Fruit fly (Drosophila melanogaster) whole organism, embryonic: Measurements from ENCODE around the gene Cp190.

Experiments
- Bdp1 ChIP-seq: fragments of 200-800 bp; sonication (Bioruptor generic); optimal IDR thresholded peaks from 3 replicates; lab custom pipeline; 2016; ENCODE audit warnings: missing biosample characterization, missing genetic modification characterization
- CG10274 ChIP-seq: fragments of 200-800 bp; sonication (Bioruptor generic); optimal IDR thresholded peaks from 3 replicates; lab custom pipeline; 2017; ENCODE audit warnings: missing biosample characterization, mild to moderate bottlenecking, missing genetic modification characterization
- CG10462 ChIP-seq: fragments of 200-800 bp; sonication (Bioruptor generic); optimal IDR thresholded peaks from 2 replicates; lab custom pipeline; 2016; ENCODE audit warnings: missing biosample characterization, missing genetic modification characterization
- CG12219 ChIP-seq: fragments of 200-800 bp; sonication (Bioruptor generic); optimal IDR thresholded peaks from 3 replicates; lab custom pipeline; 2018; ENCODE audit warnings: missing biosample characterization, mild to moderate bottlenecking, missing genetic modification characterization
- CG12659 ChIP-seq: fragments of 200-800 bp; sonication (Bioruptor generic); optimal IDR thresholded peaks from 3 replicates; lab custom pipeline; 2017; ENCODE audit warnings: mild to moderate bottlenecking, missing biosample characterization, missing genetic modification reagents, missing genetic modification characterization
- CG15011 ChIP-seq: fragments of 200-800 bp; sonication (Bioruptor generic); optimal IDR thresholded peaks from 3 replicates; lab custom pipeline; 2018; ENCODE audit warnings: missing biosample characterization, mild to moderate bottlenecking, missing genetic modification characterization
- CG15269 ChIP-seq: fragments of 200-800 bp; sonication (Bioruptor generic); optimal IDR thresholded peaks from 2 replicates; lab custom pipeline; 2018; ENCODE audit warnings: missing biosample characterization, mild to moderate bottlenecking, missing genetic modification characterization, moderate library complexity
- CG1602 ChIP-seq: fragments of 200-800 bp; sonication (Bioruptor generic); optimal IDR thresholded peaks from 3 replicates; lab custom pipeline; 2016; ENCODE audit warnings: missing biosample characterization, missing genetic modification characterization
- CG17568 ChIP-seq: fragments of 200-800 bp; sonication (Bioruptor generic); optimal IDR thresholded peaks from 2 replicates; lab custom pipeline; 2018; ENCODE audit warnings: missing biosample characterization, mild to moderate bottlenecking, missing genetic modification characterization, moderate library complexity
- CG17612 ChIP-seq: fragments of 200-800 bp; sonication (Bioruptor generic); IDR thresholded peaks from 2 replicates; pipeline ENCODE4 v1.3.6; 2022; ENCODE audit warnings: missing biosample characterization, missing genetic modification characterization
- CG17829 ChIP-seq: fragments of 200-800 bp; optimal IDR thresholded peaks from 2 replicates; lab custom pipeline; 2019; ENCODE audit warnings: missing biosample characterization, mild to moderate bottlenecking, missing genetic modification characterization, moderate library complexity
- CG1832 ChIP-seq: fragments of 200-800 bp; sonication (Bioruptor generic); optimal IDR thresholded peaks from 2 replicates; lab custom pipeline; 2017; ENCODE audit warnings: missing biosample characterization, mild to moderate bottlenecking, missing genetic modification characterization, inconsistent platforms
- CG18764 ChIP-seq: fragments of 200-800 bp; sonication (Bioruptor generic); optimal IDR thresholded peaks from 3 replicates; lab custom pipeline; 2016; ENCODE audit warnings: missing biosample characterization, missing genetic modification characterization
- CG4424 ChIP-seq: fragments of 200-800 bp; sonication (Bioruptor generic); optimal IDR thresholded peaks from 3 replicates; lab custom pipeline; 2016; ENCODE audit warnings: missing biosample characterization, missing genetic modification characterization
- CG6683 ChIP-seq: fragments of 200-800 bp; sonication (Bioruptor generic); optimal IDR thresholded peaks from 2 replicates; lab custom pipeline; 2017; ENCODE audit warnings: missing biosample characterization, mild to moderate bottlenecking, missing genetic modification characterization, missing genetic modification reagents
- CG7745 ChIP-seq: fragments of 200-800 bp; sonication (Bioruptor generic); optimal IDR thresholded peaks from 2 replicates; lab custom pipeline; 2018; ENCODE audit warnings: missing biosample characterization, mild to moderate bottlenecking, missing genetic modification characterization, moderate library complexity
- CG9437 ChIP-seq: fragments of 200-800 bp; sonication (Bioruptor generic); optimal IDR thresholded peaks from 2 replicates; lab custom pipeline; 2018; ENCODE audit warnings: missing biosample characterization, mild to moderate bottlenecking, missing genetic modification characterization
- D19B ChIP-seq: fragments of 200-800 bp; sonication (Bioruptor generic); optimal IDR thresholded peaks from 2 replicates; lab custom pipeline; 2017; ENCODE audit warnings: missing biosample characterization, mild to moderate bottlenecking, missing genetic modification characterization
- Dip3 ChIP-seq: fragments of 200-800 bp; sonication (Bioruptor generic); optimal IDR thresholded peaks from 3 replicates; lab custom pipeline; 2016; ENCODE audit warnings: missing biosample characterization, missing genetic modification characterization
- E2f1 ChIP-seq: fragments of 200-800 bp; sonication (Bioruptor generic); IDR thresholded peaks from 2 replicates; pipeline ENCODE4 v1.3.6; 2022; ENCODE audit warnings: missing biosample characterization, missing genetic modification characterization
- Elba2 ChIP-seq: fragments of 200-800 bp; sonication (Bioruptor generic); optimal IDR thresholded peaks from 3 replicates; lab custom pipeline; 2016; ENCODE audit warnings: missing biosample characterization, missing genetic modification characterization
- HLH3B ChIP-seq: fragments of 200-800 bp; sonication (Bioruptor generic); IDR thresholded peaks from 2 replicates; pipeline ENCODE4 v1.3.6; 2022; ENCODE audit warnings: missing biosample characterization, missing genetic modification characterization
- NK7.1 ChIP-seq: fragments of 200-800 bp; sonication (Bioruptor generic); optimal IDR thresholded peaks from 3 replicates; lab custom pipeline; 2016; ENCODE audit warnings: missing biosample characterization, missing genetic modification characterization
- Nf-YB ChIP-seq: fragments of 200-800 bp; sonication (Bioruptor generic); optimal IDR thresholded peaks from 3 replicates; lab custom pipeline; 2019; ENCODE audit warnings: missing biosample characterization, mild to moderate bottlenecking, missing genetic modification characterization, moderate library complexity
- Ptx1 ChIP-seq: fragments of 200-800 bp; sonication (Bioruptor generic); IDR thresholded peaks from 2 replicates; pipeline ENCODE4 v1.3.6; 2022; ENCODE audit warnings: missing biosample characterization, missing genetic modification characterization
- Rfx ChIP-seq: fragments of 200-800 bp; sonication (Bioruptor generic); IDR thresholded peaks from 2 replicates; pipeline ENCODE4 v1.3.6; 2022; ENCODE audit warnings: missing biosample characterization, missing genetic modification characterization
- Spps ChIP-seq: fragments of 200-800 bp; sonication (Bioruptor generic); optimal IDR thresholded peaks from 2 replicates; lab custom pipeline; 2018; ENCODE audit warnings: missing biosample characterization, mild to moderate bottlenecking, missing genetic modification characterization
- Usf ChIP-seq: fragments of 200-800 bp; sonication (Bioruptor generic); optimal IDR thresholded peaks from 2 replicates; lab custom pipeline; 2017; ENCODE audit warnings: missing genotype, missing biosample characterization, missing genetic modification characterization
- ac ChIP-seq: fragments of 200-800 bp; sonication (Bioruptor generic); optimal IDR thresholded peaks from 3 replicates; lab custom pipeline; 2017; ENCODE audit warnings: missing biosample characterization, mild to moderate bottlenecking, missing genetic modification characterization
- al ChIP-seq: fragments of 200-800 bp; sonication (Bioruptor generic); IDR thresholded peaks from 2 replicates; pipeline ENCODE4 v1.3.6; 2022; ENCODE audit warnings: missing biosample characterization, missing genetic modification characterization
- ara ChIP-seq: fragments of 200-800 bp; sonication (Bioruptor generic); IDR thresholded peaks from 2 replicates; pipeline ENCODE4 v1.3.6; 2022; ENCODE audit warnings: missing biosample characterization, missing genetic modification characterization
- bsh ChIP-seq, 2 experiments: fragments of 200-800 bp; sonication (Bioruptor generic); optimal IDR thresholded peaks; 2 replicates each; lab custom pipeline; 2017 to 2018; ENCODE audit warnings: mild to moderate bottlenecking in 2 of 2, missing biosample characterization in 2 of 2, missing genetic modification characterization in 2 of 2, moderate library complexity in 1 of 2
- ci ChIP-seq: fragments of 200-800 bp; sonication (Bioruptor generic); IDR thresholded peaks from 3 replicates; pipeline ENCODE4 v1.3.6; 2022; ENCODE audit warnings: missing biosample characterization, missing genetic modification characterization
- en ChIP-seq: fragments of 200-800 bp; sonication (Bioruptor generic); optimal IDR thresholded peaks from 2 replicates; lab custom pipeline; 2016; ENCODE audit warnings: missing biosample characterization, missing genetic modification characterization
- eve ChIP-seq, 2 experiments: fragments of >200 bp; optimal IDR thresholded peaks; 2 replicates each; lab custom pipeline; 2017; ENCODE audit warnings: missing biosample characterization in 2 of 2, missing genetic modification characterization in 2 of 2
- fd96Cb ChIP-seq: fragments of 200-800 bp; sonication (Bioruptor generic); optimal IDR thresholded peaks from 2 replicates; lab custom pipeline; 2018; ENCODE audit warnings: missing biosample characterization, mild to moderate bottlenecking, missing genetic modification characterization, moderate library complexity
- gem ChIP-seq: fragments of 200-800 bp; sonication (Bioruptor generic); optimal IDR thresholded peaks from 2 replicates; lab custom pipeline; 2019; ENCODE audit warnings: missing biosample characterization, mild to moderate bottlenecking, missing genetic modification characterization, moderate library complexity
- gfzf ChIP-seq: fragments of 200-800 bp; sonication (Bioruptor generic); optimal IDR thresholded peaks from 2 replicates; lab custom pipeline; 2016; ENCODE audit warnings: missing biosample characterization, mild to moderate bottlenecking, missing genetic modification characterization, moderate library complexity
- maf-S ChIP-seq: fragments of 200-800 bp; sonication (Bioruptor generic); optimal IDR thresholded peaks from 2 replicates; lab custom pipeline; 2016; ENCODE audit warnings: missing biosample characterization, missing genetic modification characterization
- mld ChIP-seq: fragments of 200-800 bp; sonication (Bioruptor generic); IDR thresholded peaks from 3 replicates; pipeline ENCODE4 v1.3.6; 2022; ENCODE audit warnings: missing biosample characterization, missing genetic modification characterization; ENCODE audit not compliant: partially characterized antibody
- nau ChIP-seq: fragments of 200-800 bp; sonication (Bioruptor generic); optimal IDR thresholded peaks from 3 replicates; lab custom pipeline; 2017; ENCODE audit warnings: missing biosample characterization, mild to moderate bottlenecking, missing genetic modification characterization, missing genetic modification reagents
- nerfin-1 ChIP-seq: fragments of 200-800 bp; sonication (Bioruptor generic); optimal IDR thresholded peaks from 3 replicates; lab custom pipeline; 2019; ENCODE audit warnings: missing biosample characterization, mild to moderate bottlenecking, missing genetic modification characterization, moderate library complexity
- otp ChIP-seq: fragments of 200-800 bp; sonication (Bioruptor generic); IDR thresholded peaks from 3 replicates; pipeline ENCODE4, ENCODE4 v1.3.6; 2022; ENCODE audit warnings: missing biosample characterization, missing genetic modification characterization
- pfk ChIP-seq: fragments of 200-800 bp; sonication (Bioruptor generic); optimal IDR thresholded peaks from 2 replicates; lab custom pipeline; 2018; ENCODE audit warnings: missing biosample characterization, mild to moderate bottlenecking, missing genetic modification characterization, moderate library complexity
- psq ChIP-seq: fragments of 200-800 bp; sonication (Bioruptor generic); optimal IDR thresholded peaks from 2 replicates; lab custom pipeline; 2017; ENCODE audit warnings: missing biosample characterization, missing genetic modification characterization
- slp2 ChIP-seq: fragments of 200-800 bp; sonication (Bioruptor generic); optimal IDR thresholded peaks from 2 replicates; lab custom pipeline; 2016; ENCODE audit warnings: missing biosample characterization, missing genetic modification characterization
- tna ChIP-seq: fragments of 200-800 bp; sonication (Bioruptor generic); IDR thresholded peaks from 2 replicates; pipeline ENCODE4 v1.3.6; 2022; ENCODE audit warnings: missing biosample characterization, missing genetic modification characterization; ENCODE audit not compliant: partially characterized antibody
- ttk ChIP-seq: fragments of 200-800 bp; sonication (Bioruptor generic); IDR thresholded peaks from 2 replicates; pipeline ENCODE4 v2.1.2; 2022; ENCODE audit warnings: missing biosample characterization, missing genetic modification characterization
- twi ChIP-seq: fragments of 200-800 bp; optimal IDR thresholded peaks from 2 replicates; lab custom pipeline; 2019; ENCODE audit warnings: missing biosample characterization, mild to moderate bottlenecking, missing genetic modification characterization, moderate library complexity

Cp190 gene

DNA sequence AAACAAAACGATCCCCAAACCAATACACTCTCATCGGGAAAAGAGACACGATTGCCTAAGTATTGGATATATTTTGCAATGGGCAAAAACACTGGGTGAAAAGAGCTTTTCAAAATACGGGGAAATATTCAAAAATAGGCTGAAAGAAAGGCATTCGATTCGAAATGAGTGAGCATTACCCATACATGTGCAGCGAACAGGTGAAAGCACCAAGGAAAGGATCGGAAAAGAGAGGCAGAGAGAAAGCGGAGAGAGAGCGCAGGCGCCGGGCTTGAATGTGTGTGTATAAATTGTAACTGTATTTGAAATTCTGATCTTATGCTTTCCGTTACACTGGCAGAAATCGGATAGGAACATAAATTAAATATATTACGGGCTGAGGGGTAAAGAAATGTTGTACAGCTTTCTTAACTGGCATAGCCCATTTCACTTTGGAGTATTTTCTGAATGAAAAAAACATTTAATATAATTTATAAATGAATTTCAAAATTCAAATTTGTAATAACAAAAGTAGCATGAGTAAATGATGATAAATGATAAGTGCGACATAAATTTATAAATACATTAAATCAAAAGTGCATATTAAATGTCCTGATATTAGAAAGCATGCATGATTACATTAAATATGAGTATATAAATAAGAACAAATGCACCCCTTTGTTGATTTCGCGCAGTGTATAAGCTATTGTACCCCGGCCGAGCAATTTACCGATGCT is 5.7 kb upstream of the Cp190 start (continued):
- TF ChIP-seq slp2 (GFP tag; lab: Kevin White, UChicago), result peak; percentile 3
- TF ChIP-seq Rfx (GFP tag; lab: Robert Waterston, UW), result peak; percentile 47; the same call in 1 of the 2 replicates
- peak; percentile 12 for TF ChIP-seq CG15011
- TF ChIP-seq CG17568 (GFP tag; lab: Kevin White, UChicago), result no peak
- TF ChIP-seq Bdp1 (GFP tag; lab: Kevin White, UChicago), result peak; percentile 6
- TF ChIP-seq gfzf (GFP tag; lab: Kevin White, UChicago), result no peak
- TF ChIP-seq D19B (GFP tag; lab: Kevin White, UChicago), result peak; percentile 8
- TF ChIP-seq en (GFP tag; lab: Kevin White, UChicago), result no peak
- TF ChIP-seq mld, result no peak
- no peak for TF ChIP-seq CG7745 (tag; lab: Kevin White, UChicago)
- TF ChIP-seq maf-S (GFP tag; lab: Kevin White, UChicago), result no peak
- no peak for TF ChIP-seq psq (GFP tag; lab: Kevin White, UChicago)
- peak; percentile 88 for TF ChIP-seq gem (tag; lab: Kevin White, UChicago)
- TF ChIP-seq CG17829 (tag; lab: Kevin White, UChicago), result peak; percentile 76
- TF ChIP-seq twi (tag; lab: Kevin White, UChicago), result peak; percentile 69
- TF ChIP-seq ttk (GFP tag; lab: Robert Waterston, UW), result peak; percentile 63
- peak; percentile 69 for TF ChIP-seq CG15269 (tag; lab: Kevin White, UChicago)
- TF ChIP-seq Dip3 (GFP tag; lab: Kevin White, UChicago), result peak; percentile 11
- TF ChIP-seq NK7.1, result no peak
- peak; percentile 49 for TF ChIP-seq Nf-YB (GFP tag; lab: Kevin White, UChicago)
- peak; percentile 79 for TF ChIP-seq CG4424 (GFP tag; lab: Kevin White, UChicago)
- TF ChIP-seq CG12219 (GFP tag; lab: Kevin White, UChicago), result peak; percentile 20
- TF ChIP-seq CG6683, result no peak
- peak; percentile 78 for TF ChIP-seq fd96Cb (tag; lab: Kevin White, UChicago)
- TF ChIP-seq nau, result peak; percentile 15
- peak; percentile 43 for TF ChIP-seq CG10462 (GFP tag; lab: Kevin White, UChicago)
- no peak for TF ChIP-seq eve (GFP tag; optimal IDR thresholded peaks at IDR 0.05; lab: Kevin White, UChicago)
- no peak for TF ChIP-seq CG10274
- TF ChIP-seq pfk, result no peak
- no peak for TF ChIP-seq otp (GFP tag; lab: Robert Waterston, UW)
- TF ChIP-seq ci, result 0 out of 3 replicates have a peak, but pooled peaks have one; percentile 33
- TF ChIP-seq tna, result no peak
- peak; percentile 32; the same call in 1 of the 2 replicates for TF ChIP-seq E2f1 (GFP tag; lab: Robert Waterston, UW)
- TF ChIP-seq CG17612 (GFP tag; lab: Robert Waterston, UW), result no peak
- peak; percentile 55 for TF ChIP-seq CG18764 (GFP tag; lab: Kevin White, UChicago)
- TF ChIP-seq Spps, result peak; percentile 44
- TF ChIP-seq bsh (GFP tag; optimal IDR thresholded peaks at IDR 0.05; lab: Kevin White, UChicago), result peak in 1 of 2 experiments; percentile 71
- peak; percentile 69 for TF ChIP-seq nerfin-1 (tag; lab: Kevin White, UChicago)
- TF ChIP-seq Usf, result peak; percentile 59
- no peak for TF ChIP-seq ac
- peak; percentile 43; the same call in 1 of the 2 replicates for TF ChIP-seq Ptx1 (GFP tag; lab: Robert Waterston, UW)
- peak; percentile 71 for TF ChIP-seq CG12659 (GFP tag; lab: Kevin White, UChicago)
- 0 out of 2 replicates have a peak, but pooled peaks have one; percentile 9 for TF ChIP-seq al
- peak; percentile 38 for TF ChIP-seq HLH3B (GFP tag; lab: Robert Waterston, UW)
- no peak for TF ChIP-seq Elba2 (GFP tag; lab: Kevin White, UChicago)
- peak; percentile 78 for TF ChIP-seq CG1602
- TF ChIP-seq ara (GFP tag; lab: Robert Waterston, UW), result peak; percentile 55; the same call in 1 of the 2 replicates
- TF ChIP-seq CG1832, result no peak
- TF ChIP-seq CG9437 (GFP tag; lab: Kevin White, UChicago), result peak; percentile 77
